Worm (Caenorhabditis elegans) whole organism, late embryonic: Measurements from ENCODE around the gene B0228.9.

Experiments
- K09A11.1 ChIP-seq: sonication (generic microtip); optimal IDR thresholded peaks from 2 replicates; lab custom pipeline; 2017; ENCODE audit warnings: antibody characterized with exemption, mild to moderate bottlenecking, missing genetic modification characterization, missing compliant biosample characterization; ENCODE audit not compliant: insufficient read depth
- ceh-45 ChIP-seq: fragments of 200-800 bp; sonication (Bioruptor generic); IDR thresholded peaks from 2 replicates; pipeline ENCODE4 v1.3.6; 2022; ENCODE audit warnings: missing genetic modification reagents, missing genetic modification characterization, missing compliant biosample characterization
- fkh-6 ChIP-seq: sonication (generic microtip); optimal IDR thresholded peaks from 2 replicates; lab custom pipeline; 2016; ENCODE audit warnings: missing genetic modification characterization, missing compliant biosample characterization
- nhr-11 ChIP-seq: fragments of 150-350 bp; optimal IDR thresholded peaks from 2 replicates; lab custom pipeline; 2014; ENCODE audit warnings: missing biosample characterization, missing genetic modification characterization
- pqm-1 ChIP-seq: sonication (generic microtip); optimal IDR thresholded peaks from 2 replicates; lab custom pipeline; 2016; ENCODE audit warnings: missing genetic modification characterization, missing compliant biosample characterization

- TF ChIP-seq K09A11.1 (tag; lab: Kevin White, UChicago), result no peak
- TF ChIP-seq nhr-11, result no peak
- no peak for TF ChIP-seq fkh-6 (tag; lab: Kevin White, UChicago)
- no peak for TF ChIP-seq ceh-45 (GFP tag; lab: Robert Waterston, UW)
- no peak for TF ChIP-seq pqm-1 (tag; lab: Kevin White, UChicago)
These were observed 39.7 kb upstream of the B0228.9 start for ce11 chrII:7803174-7803573.
